Worm (Caenorhabditis elegans): Measurements from ENCODE around the gene str-131.

The str-131 gene

DNA sequence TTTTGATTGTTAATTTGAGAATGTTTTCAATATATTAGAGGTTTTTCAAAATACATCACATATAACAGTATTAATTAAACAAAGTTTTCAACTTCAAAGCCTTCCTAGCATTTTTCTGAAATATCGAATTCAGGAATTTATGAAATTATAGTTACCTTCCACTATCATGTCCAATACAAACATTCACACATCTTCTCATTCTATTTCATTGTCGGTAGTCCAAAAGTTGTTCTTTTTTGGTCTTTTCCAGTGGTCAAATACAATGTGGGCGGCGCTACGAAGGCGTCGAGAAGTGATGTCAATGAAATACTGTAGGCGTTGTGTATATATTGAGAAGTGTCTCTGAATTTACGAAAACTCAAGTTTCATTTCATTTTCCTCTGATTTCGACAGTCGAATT, 5.8 kb downstream of the str-131 start, which contains the start of gene catp-3:
Gene catp-3, plus strand, starts transcription at position 301 of the 400 bp plus-strand sequence.
- TF ChIP-seq lir-3 (tag; optimal IDR thresholded peaks at IDR 0.05; ENCODE audit: poor library complexity) (no peak), nhr-90 (tag; optimal IDR thresholded peaks at IDR 0.05; ENCODE audit: poor library complexity) (no peak), nhr-12 (tag; optimal IDR thresholded peaks at IDR 0.05) (no peak), sptf-1 (tag; optimal IDR thresholded peaks at IDR 0.05) (no peak), isw-1 (GFP tag; IDR thresholded peaks at IDR 0.05) (no peak), irx-1 (tag; optimal IDR thresholded peaks at IDR 0.05) (no peak), elt-3 (tag; optimal IDR thresholded peaks at IDR 0.05) (no peak), pag-3 (tag; optimal IDR thresholded peaks at IDR 0.05; ENCODE audit: borderline replicate concordance, insufficient read depth) (no peak), unc-98 (GFP tag; IDR thresholded peaks at IDR 0.05) (no peak), ama-1 (optimal IDR thresholded peaks at IDR 0.05) (no peak), pax-3 (tag; optimal IDR thresholded peaks at IDR 0.05) (no peak), grh-1 (GFP tag; IDR thresholded peaks at IDR 0.05) (no peak), zip-4 (GFP tag; optimal IDR thresholded peaks at IDR 0.05) (no peak)

ce11 chrV:8073162-8073561, 8.3 kb downstream of the str-131 start:
- peak; percentile 56 for TF ChIP-seq dsc-1 (tag; optimal IDR thresholded peaks at IDR 0.05)
- TF ChIP-seq sptf-1 (tag; optimal IDR thresholded peaks at IDR 0.05) = no peak
- peak; percentile 29 for TF ChIP-seq nhr-20 (tag; optimal IDR thresholded peaks at IDR 0.05)
- TF ChIP-seq lir-3 (tag; optimal IDR thresholded peaks at IDR 0.05; ENCODE audit: poor library complexity) = no peak
- TF ChIP-seq pax-3 (tag; optimal IDR thresholded peaks at IDR 0.05) = no peak
- no peak for TF ChIP-seq mdl-1 (tag; optimal IDR thresholded peaks at IDR 0.05)
- peak; percentile 89 for TF ChIP-seq blmp-1 (tag; optimal IDR thresholded peaks at IDR 0.05)
- peak; percentile 85 for TF ChIP-seq nhr-85 (tag)
- peak in 5 of 6 experiments; percentile 78 to 89 (median 86) for TF ChIP-seq elt-3 (tag; optimal IDR thresholded peaks at IDR 0.05)

- TF ChIP-seq C04F5.9 (tag; optimal IDR thresholded peaks at IDR 0.05) (no peak), grh-1 (GFP tag; IDR thresholded peaks at IDR 0.05) (no peak), dsc-1 (tag; optimal IDR thresholded peaks at IDR 0.05) (peak; percentile 15)
These were observed 9.4 kb downstream of the str-131 start, which contains the start of gene str-144 for ce11 chrV:8072047-8072446. str-144 (minus strand) TSS chrV:8072147.

DNA sequence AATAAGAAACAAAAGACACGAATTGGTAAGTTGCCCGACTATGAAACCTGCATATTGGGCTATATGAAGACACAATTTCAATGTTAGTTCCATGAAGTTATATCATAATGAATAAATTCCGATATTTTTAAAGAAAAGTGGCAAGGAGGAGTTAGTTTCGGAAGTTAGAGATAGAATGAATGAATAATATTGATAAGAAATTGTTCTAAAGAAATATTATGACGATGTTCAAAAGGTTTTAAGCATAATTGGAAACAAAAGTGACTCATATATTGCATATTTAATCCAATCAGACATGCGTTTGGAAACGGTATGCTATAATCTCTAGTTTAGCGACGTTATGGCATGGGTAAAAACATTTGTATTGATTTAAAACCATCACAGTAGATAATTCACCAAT, 11.8 kb downstream of the str-131 start, which contains the start of gene str-143:
Gene str-143, minus strand, starts transcription at position 101 of the 400 bp plus-strand sequence.
- TF ChIP-seq ztf-4 (tag; optimal IDR thresholded peaks at IDR 0.05) = no peak
- no peak for TF ChIP-seq hpl-2 (GFP tag; optimal IDR thresholded peaks at IDR 0.05)
- TF ChIP-seq nhr-28 (tag; optimal IDR thresholded peaks at IDR 0.05) = no peak
- TF ChIP-seq unc-62 (GFP tag; optimal IDR thresholded peaks at IDR 0.05) = no peak
- TF ChIP-seq C34B4.2 (tag; optimal IDR thresholded peaks at IDR 0.05) = no peak
- no peak for TF ChIP-seq nhr-90 (tag; optimal IDR thresholded peaks at IDR 0.05; ENCODE audit: poor library complexity)
- TF ChIP-seq lin-15B (tag; optimal IDR thresholded peaks at IDR 0.05) = no peak
- TF ChIP-seq egl-27 (tag; optimal IDR thresholded peaks at IDR 0.05) = no peak
- no peak for TF ChIP-seq nhr-85 (tag)
- no peak for TF ChIP-seq nhr-19 (GFP tag; conservative IDR thresholded peaks at IDR 0.05)
- no peak for TF ChIP-seq nhr-11 (tag; optimal IDR thresholded peaks at IDR 0.05)
- TF ChIP-seq lin-13 (GFP tag; optimal IDR thresholded peaks at IDR 0.05) = no peak
- no peak for TF ChIP-seq Y116A8C.19 (tag; optimal IDR thresholded peaks at IDR 0.05; ENCODE audit: borderline replicate concordance)
- TF ChIP-seq aly-2 (tag; optimal IDR thresholded peaks at IDR 0.05) = no peak
- no peak for TF ChIP-seq lin-14 (GFP tag; optimal IDR thresholded peaks at IDR 0.05)
- no peak for TF ChIP-seq hlh-17 (GFP tag; optimal IDR thresholded peaks at IDR 0.05; ENCODE audit: borderline replicate concordance)

ce11 chrV:8067800-8068199, 13.7 kb downstream of the str-131 start, which contains the start of gene str-140:
str-140 (minus strand) TSS chrV:8067900.
- TF ChIP-seq alr-1 (tag; optimal IDR thresholded peaks at IDR 0.05; ENCODE audit: borderline replicate concordance) = no peak
- no peak for TF ChIP-seq fkh-4 (tag; optimal IDR thresholded peaks at IDR 0.05; ENCODE audit: borderline replicate concordance)
- TF ChIP-seq sup-37 (GFP tag; optimal IDR thresholded peaks at IDR 0.05) = no peak
- no peak for TF ChIP-seq blmp-1 (tag; optimal IDR thresholded peaks at IDR 0.05)
- no peak for TF ChIP-seq lin-14 (GFP tag; optimal IDR thresholded peaks at IDR 0.05)

Measured in whole organism, L1 larva.